Worm (Caenorhabditis elegans): ENCODE data around the gene col-80.

Gene col-80

DNA sequence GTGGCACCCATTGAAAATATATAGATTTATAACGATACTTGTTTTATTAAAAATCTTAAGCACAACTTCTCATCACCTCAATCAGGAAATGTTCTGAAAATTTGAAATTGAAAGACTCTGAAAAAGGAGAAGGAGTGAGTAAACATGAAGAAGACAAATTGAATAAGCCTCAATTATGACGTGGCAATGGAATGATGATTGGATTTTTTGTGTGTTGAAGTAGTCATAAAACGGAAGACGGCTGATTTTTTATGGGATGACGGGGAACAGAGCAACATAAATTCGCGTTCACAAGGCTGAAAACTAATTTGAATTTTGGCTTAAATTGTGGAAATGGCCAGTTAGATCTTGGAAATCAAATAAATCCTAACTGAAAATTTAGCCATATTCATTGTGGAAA lies 24.6 kb downstream of the col-80 start, which contains the start of gene glb-12:
Gene glb-12 (minus strand): TSS at position 101 of the 400 bp plus-strand sequence.
- TF ChIP-seq C34F6.9 (tag; optimal IDR thresholded peaks at IDR 0.05), result no peak
- no peak for TF ChIP-seq skn-1 (tag; optimal IDR thresholded peaks at IDR 0.05)
- TF ChIP-seq F13H6.1 (tag; optimal IDR thresholded peaks at IDR 0.05), result no peak
- TF ChIP-seq mbf-1 (tag; optimal IDR thresholded peaks at IDR 0.05), result no peak
- TF ChIP-seq Y55F3AM.14 (GFP tag; optimal IDR thresholded peaks at IDR 0.05), result no peak
- TF ChIP-seq lin-39 (tag; optimal IDR thresholded peaks at IDR 0.05), result no peak
- no peak for TF ChIP-seq ztf-11 (tag; optimal IDR thresholded peaks at IDR 0.05)
- TF ChIP-seq unc-62 (GFP tag; optimal IDR thresholded peaks at IDR 0.05), result no peak
- TF ChIP-seq sem-4 (tag; optimal IDR thresholded peaks at IDR 0.05), result no peak
- no peak for TF ChIP-seq crh-2 (tag; optimal IDR thresholded peaks at IDR 0.05)

DNA sequence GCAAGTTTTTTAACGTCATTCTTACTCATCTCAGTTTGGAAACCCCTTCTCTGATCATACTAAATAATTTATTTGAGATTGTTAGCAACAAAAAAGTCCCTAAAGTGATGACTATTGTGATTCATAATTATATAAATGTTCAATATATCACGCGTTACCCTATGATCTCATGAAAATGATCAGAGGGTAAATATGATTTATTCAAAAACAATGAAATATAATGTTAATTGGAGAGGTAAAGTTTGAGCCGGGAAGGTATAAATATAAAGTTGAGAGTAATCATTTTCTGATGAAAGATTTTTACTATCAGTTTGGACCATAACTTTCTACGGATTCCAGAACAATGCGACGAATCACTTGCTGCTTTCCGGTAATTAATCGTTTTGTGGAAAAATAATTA lies 30.1 kb downstream of the col-80 start, which contains the start of gene C52A11.3:
Gene C52A11.3 (plus strand): TSS at position 301 of the 400 bp plus-strand sequence.
- no peak for TF ChIP-seq unc-39 (tag; optimal IDR thresholded peaks at IDR 0.05)
- TF ChIP-seq C34F6.9 (tag; optimal IDR thresholded peaks at IDR 0.05), result no peak

ce11 chrII:10744801-10745200 lies 37.8 kb downstream of the col-80 start:
- TF ChIP-seq unc-39 (tag; optimal IDR thresholded peaks at IDR 0.05) (no peak), peb-1 (tag; optimal IDR thresholded peaks at IDR 0.05) (no peak), zag-1 (tag; optimal IDR thresholded peaks at IDR 0.05) (no peak), nhr-23 (tag; optimal IDR thresholded peaks at IDR 0.05) (no peak), ZK546.5 (tag; optimal IDR thresholded peaks at IDR 0.05) (no peak), crh-2 (tag; optimal IDR thresholded peaks at IDR 0.05) (peak; percentile 14), ama-1 (optimal IDR thresholded peaks at IDR 0.05) (no peak), F13H6.1 (tag; optimal IDR thresholded peaks at IDR 0.05) (peak; percentile 36), C34F6.9 (tag; optimal IDR thresholded peaks at IDR 0.05) (peak; percentile 36), lin-11 (tag; optimal IDR thresholded peaks at IDR 0.05) (peak; percentile 23), sma-9 (GFP tag; optimal IDR thresholded peaks at IDR 0.05) (no peak), sma-9 (tag; optimal IDR thresholded peaks at IDR 0.05) (no peak), ceh-82 (tag; optimal IDR thresholded peaks at IDR 0.05) (no peak), fos-1 (tag; optimal IDR thresholded peaks at IDR 0.05) (no peak), lsy-2 (tag; optimal IDR thresholded peaks at IDR 0.05) (peak in 1 of 2 experiments; percentile 14), unc-62 (GFP tag; optimal IDR thresholded peaks at IDR 0.05) (no peak), unc-55 (GFP tag; optimal IDR thresholded peaks at IDR 0.05) (peak; percentile 73), nhr-12 (tag; optimal IDR thresholded peaks at IDR 0.05) (no peak), ztf-11 (tag; optimal IDR thresholded peaks at IDR 0.05) (no peak)

DNA sequence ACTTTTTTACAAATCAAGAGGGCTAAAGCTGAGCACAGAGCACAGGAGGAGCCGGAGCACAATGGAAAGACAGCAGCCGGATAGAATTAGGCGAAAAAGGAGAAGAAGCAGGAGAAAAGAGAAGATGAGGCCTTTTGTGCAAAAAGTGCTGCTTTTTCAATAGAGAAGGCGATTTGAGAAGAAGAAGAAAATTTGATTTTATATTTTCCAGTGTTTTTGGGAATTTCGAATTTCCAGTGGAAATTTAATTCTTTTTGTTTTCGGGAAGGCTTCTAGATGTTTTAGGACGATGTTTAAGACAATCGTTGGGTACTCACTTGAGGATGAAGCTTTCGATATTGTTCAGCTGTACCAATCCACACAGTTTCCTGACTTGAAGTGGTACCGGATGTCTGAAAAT lies 46.7 kb downstream of the col-80 start:
- TF ChIP-seq skn-1 (tag; optimal IDR thresholded peaks at IDR 0.05) (no peak), peb-1 (tag; optimal IDR thresholded peaks at IDR 0.05) (no peak), F13H6.1 (tag; optimal IDR thresholded peaks at IDR 0.05) (no peak), ceh-82 (tag; optimal IDR thresholded peaks at IDR 0.05) (no peak), C34F6.9 (tag; optimal IDR thresholded peaks at IDR 0.05) (no peak), mab-5 (tag; optimal IDR thresholded peaks at IDR 0.05) (no peak), ztf-4 (tag; optimal IDR thresholded peaks at IDR 0.05) (no peak), unc-55 (GFP tag; optimal IDR thresholded peaks at IDR 0.05) (no peak), unc-39 (tag; optimal IDR thresholded peaks at IDR 0.05) (no peak), nhr-11 (tag; optimal IDR thresholded peaks at IDR 0.05) (no peak), crh-2 (tag; optimal IDR thresholded peaks at IDR 0.05) (no peak), lsy-2 (tag; optimal IDR thresholded peaks at IDR 0.05) (no peak), gmeb-1 (tag; optimal IDR thresholded peaks at IDR 0.05) (no peak), ZK546.5 (tag; optimal IDR thresholded peaks at IDR 0.05) (no peak), nhr-25 (tag; optimal IDR thresholded peaks at IDR 0.05) (no peak), sma-9 (GFP tag; optimal IDR thresholded peaks at IDR 0.05) (no peak), sma-9 (tag; optimal IDR thresholded peaks at IDR 0.05) (no peak)

DNA sequence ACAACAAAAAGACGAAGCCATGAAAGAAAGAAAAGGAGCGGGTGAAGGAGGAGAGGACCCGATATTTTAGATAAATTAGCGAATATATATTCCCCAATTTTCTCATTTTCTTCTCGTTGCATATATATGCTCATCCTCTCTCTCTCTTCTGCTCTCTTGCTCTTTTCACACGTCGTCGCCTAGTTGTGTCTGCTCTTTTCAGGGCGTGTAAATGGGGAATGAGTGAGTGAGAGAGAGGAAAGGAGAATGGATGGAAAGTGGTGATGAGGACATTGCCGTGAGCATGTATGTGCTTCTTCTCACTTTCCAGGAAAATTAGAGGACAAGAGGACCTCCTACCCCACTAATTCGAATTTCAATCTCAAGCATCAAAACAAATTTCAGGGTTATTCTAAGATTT lies 48.5 kb downstream of the col-80 start:
- no peak for TF ChIP-seq F13H6.1 (tag; optimal IDR thresholded peaks at IDR 0.05)
- TF ChIP-seq ztf-11 (tag; optimal IDR thresholded peaks at IDR 0.05), result no peak
- no peak for TF ChIP-seq lin-11 (tag; optimal IDR thresholded peaks at IDR 0.05)
- no peak for TF ChIP-seq ceh-16 (tag; optimal IDR thresholded peaks at IDR 0.05)
- peak; percentile 5 for TF ChIP-seq crh-2 (tag; optimal IDR thresholded peaks at IDR 0.05)
- TF ChIP-seq R02D3.7 (tag; optimal IDR thresholded peaks at IDR 0.05), result no peak
- no peak for TF ChIP-seq lin-13 (GFP tag; optimal IDR thresholded peaks at IDR 0.05)
- TF ChIP-seq nhr-129 (tag; optimal IDR thresholded peaks at IDR 0.05), result peak; percentile 28
- TF ChIP-seq C34F6.9 (tag; optimal IDR thresholded peaks at IDR 0.05), result peak; percentile 36
- no peak for TF ChIP-seq sma-9 (GFP tag; optimal IDR thresholded peaks at IDR 0.05)
- no peak for TF ChIP-seq sma-9 (tag; optimal IDR thresholded peaks at IDR 0.05)
- no peak for TF ChIP-seq nhr-12 (tag; optimal IDR thresholded peaks at IDR 0.05)
- no peak for TF ChIP-seq fos-1 (tag; optimal IDR thresholded peaks at IDR 0.05)
- no peak for TF ChIP-seq sem-4 (tag; optimal IDR thresholded peaks at IDR 0.05)
- TF ChIP-seq Y55F3AM.14 (GFP tag; optimal IDR thresholded peaks at IDR 0.05), result no peak
